Worm (Caenorhabditis elegans) whole organism, midembryonic: ENCODE measurements around the gene mca-2.

Experiments used
- cog-1 ChIP-seq: sonication (generic microtip); optimal IDR thresholded peaks from 2 replicates; lab custom pipeline; 2016; ENCODE audit warnings: missing genetic modification characterization, missing compliant biosample characterization
- flt-1 ChIP-seq: fragments of 200-800 bp; sonication (Bioruptor generic); IDR thresholded peaks from 2 replicates; pipeline ENCODE4 v1.3.6; 2022; ENCODE audit warnings: missing genetic modification characterization, missing compliant biosample characterization
- klf-2 ChIP-seq: fragments of 200-800 bp; sonication (Bioruptor generic); conservative IDR thresholded peaks from 2 replicates; pipeline ENCODE4 v1.3.6; 2022; ENCODE audit warnings: missing genetic modification reagents, missing genetic modification characterization, missing compliant biosample characterization
- med-1 ChIP-seq: sonication (generic microtip); optimal IDR thresholded peaks from 2 replicates; lab custom pipeline; 2017; ENCODE audit warnings: missing genetic modification characterization, mild to moderate bottlenecking, missing compliant biosample characterization, antibody characterized with exemption, missing genetic modification reagents; ENCODE audit not compliant: insufficient read depth
- ref-1 ChIP-seq: fragments of 200-800 bp; sonication (Bioruptor generic); conservative IDR thresholded peaks from 2 replicates; pipeline ENCODE4 v1.3.6; 2022; ENCODE audit warnings: missing genetic modification reagents, missing genetic modification characterization, missing compliant biosample characterization
- tab-1 ChIP-seq: fragments of 200-800 bp; sonication (Bioruptor generic); IDR thresholded peaks from 2 replicates; pipeline ENCODE4 v1.3.6; 2022; ENCODE audit warnings: missing genetic modification characterization, missing compliant biosample characterization
- ztf-23 ChIP-seq: fragments of 200-800 bp; sonication (Bioruptor generic); IDR thresholded peaks from 2 replicates; pipeline ENCODE4 v1.3.6; 2022; ENCODE audit warnings: missing genetic modification reagents, missing genetic modification characterization, missing compliant biosample characterization
- ztf-29 ChIP-seq: fragments of 200-800 bp; sonication (Bioruptor generic); IDR thresholded peaks from 2 replicates; pipeline ENCODE4 v1.3.6; 2022; ENCODE audit warnings: missing genetic modification reagents, missing genetic modification characterization, missing compliant biosample characterization

DNA sequence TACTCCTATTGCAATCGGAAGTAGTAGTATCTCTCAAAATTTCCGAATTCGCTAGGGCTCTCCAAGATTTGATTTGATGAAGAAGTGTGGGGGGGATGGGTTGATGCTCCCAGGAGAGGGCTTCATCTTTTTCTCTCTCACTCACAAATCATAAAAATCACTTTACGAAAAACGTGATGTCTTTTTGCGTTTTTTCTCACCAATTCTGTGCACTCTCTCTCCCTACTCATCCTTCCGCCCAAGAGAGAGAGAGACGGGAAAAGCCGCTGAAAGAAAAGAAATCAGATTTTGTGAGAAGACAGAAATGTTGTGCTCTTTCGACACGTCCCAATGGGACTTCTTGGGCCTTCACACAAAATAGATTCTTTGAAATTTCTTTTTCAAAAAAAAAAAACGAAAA, 30.2 kb upstream of the mca-2 start:
- no peak for TF ChIP-seq med-1 (GFP tag; lab: Kevin White, UChicago)
- no peak for TF ChIP-seq flt-1 (GFP tag; lab: Robert Waterston, UW)
- no peak for TF ChIP-seq cog-1 (tag; lab: Kevin White, UChicago)
- no peak for TF ChIP-seq ztf-29 (GFP tag; lab: Robert Waterston, UW)
- TF ChIP-seq klf-2 (GFP tag; lab: Robert Waterston, UW) = no peak
- no peak for TF ChIP-seq ref-1 (GFP tag; lab: Robert Waterston, UW)
- no peak for TF ChIP-seq tab-1 (GFP tag; lab: Robert Waterston, UW)
- no peak for TF ChIP-seq ztf-23 (GFP tag; lab: Robert Waterston, UW)
